Worm (Caenorhabditis elegans) whole organism, midembryonic: ENCODE measurements around the gene srz-31.

Experiments used
- T22C8.4 ChIP-seq: fragments of 200-800 bp; sonication (Bioruptor generic); IDR thresholded peaks from 2 replicates; pipeline ENCODE4 v1.3.6; 2022; ENCODE audit warnings: missing genetic modification characterization, missing compliant biosample characterization
- cog-1 ChIP-seq: sonication (generic microtip); optimal IDR thresholded peaks from 2 replicates; lab custom pipeline; 2016; ENCODE audit warnings: missing genetic modification characterization, missing compliant biosample characterization
- flt-1 ChIP-seq: fragments of 200-800 bp; sonication (Bioruptor generic); IDR thresholded peaks from 2 replicates; pipeline ENCODE4 v1.3.6; 2022; ENCODE audit warnings: missing genetic modification characterization, missing compliant biosample characterization
- klf-2 ChIP-seq: fragments of 200-800 bp; sonication (Bioruptor generic); conservative IDR thresholded peaks from 2 replicates; pipeline ENCODE4 v1.3.6; 2022; ENCODE audit warnings: missing genetic modification reagents, missing genetic modification characterization, missing compliant biosample characterization
- med-1 ChIP-seq: sonication (generic microtip); optimal IDR thresholded peaks from 2 replicates; lab custom pipeline; 2017; ENCODE audit warnings: missing genetic modification characterization, mild to moderate bottlenecking, missing compliant biosample characterization, antibody characterized with exemption, missing genetic modification reagents; ENCODE audit not compliant: insufficient read depth
- ref-1 ChIP-seq: fragments of 200-800 bp; sonication (Bioruptor generic); conservative IDR thresholded peaks from 2 replicates; pipeline ENCODE4 v1.3.6; 2022; ENCODE audit warnings: missing genetic modification reagents, missing genetic modification characterization, missing compliant biosample characterization
- tab-1 ChIP-seq: fragments of 200-800 bp; sonication (Bioruptor generic); IDR thresholded peaks from 2 replicates; pipeline ENCODE4 v1.3.6; 2022; ENCODE audit warnings: missing genetic modification characterization, missing compliant biosample characterization
- ztf-23 ChIP-seq: fragments of 200-800 bp; sonication (Bioruptor generic); IDR thresholded peaks from 2 replicates; pipeline ENCODE4 v1.3.6; 2022; ENCODE audit warnings: missing genetic modification reagents, missing genetic modification characterization, missing compliant biosample characterization
- ztf-29 ChIP-seq: fragments of 200-800 bp; sonication (Bioruptor generic); IDR thresholded peaks from 2 replicates; pipeline ENCODE4 v1.3.6; 2022; ENCODE audit warnings: missing genetic modification reagents, missing genetic modification characterization, missing compliant biosample characterization

- TF ChIP-seq cog-1 (tag; lab: Kevin White, UChicago): no peak
- TF ChIP-seq flt-1 (GFP tag; lab: Robert Waterston, UW): no peak
- no peak for TF ChIP-seq tab-1
- TF ChIP-seq ztf-29 (GFP tag; lab: Robert Waterston, UW): no peak
- no peak for TF ChIP-seq ztf-23
- TF ChIP-seq ref-1 (GFP tag; lab: Robert Waterston, UW): no peak
- no peak for TF ChIP-seq klf-2 (GFP tag; lab: Robert Waterston, UW)
- no peak for TF ChIP-seq T22C8.4 (GFP tag; lab: Robert Waterston, UW)
- TF ChIP-seq med-1 (GFP tag; lab: Kevin White, UChicago): no peak
These were observed 37.9 kb upstream of the srz-31 start, which contains the start of gene col-133 for ce11 chrIV:14099256-14099655.
